Worm (Caenorhabditis elegans) whole organism, L4 larva: ENCODE results near the gene srw-42.

ENCODE experiments used
- F10B5.3 ChIP-seq: sonication (generic microtip); optimal IDR thresholded peaks from 2 replicates; lab custom pipeline; 2016; ENCODE audit warnings: mild to moderate bottlenecking, missing genetic modification characterization, missing compliant biosample characterization
- F26F4.8 ChIP-seq: fragments of 200-800 bp; sonication (Bioruptor generic); conservative IDR thresholded peaks from 2 replicates; pipeline ENCODE4 v1.3.6; 2022; ENCODE audit warnings: missing genetic modification characterization, missing compliant biosample characterization
- F49E8.2 ChIP-seq: sonication (generic microtip); optimal IDR thresholded peaks from 2 replicates; lab custom pipeline; 2016; ENCODE audit warnings: missing compliant biosample characterization, mild to moderate bottlenecking, missing genetic modification characterization, borderline replicate concordance
- R02D3.7 ChIP-seq: fragments of 150-350 bp; sonication (generic microtip); optimal IDR thresholded peaks from 3 replicates; lab custom pipeline; 2014; ENCODE audit warnings: missing biosample characterization, missing genetic modification characterization
- T26A8.4 ChIP-seq: fragments of 200-800 bp; sonication (Bioruptor generic); IDR thresholded peaks from 2 replicates; pipeline ENCODE4 v1.3.6; 2022; ENCODE audit warnings: missing genetic modification characterization, missing compliant biosample characterization
- Y105C5A.15 ChIP-seq: fragments of 200-800 bp; sonication (Bioruptor generic); IDR thresholded peaks from 2 replicates; pipeline ENCODE4 v1.3.6; 2022; ENCODE audit warnings: missing genetic modification characterization, missing compliant biosample characterization
- Y48G9A.11 ChIP-seq: fragments of 200-800 bp; sonication (Bioruptor generic); IDR thresholded peaks from 2 replicates; pipeline ENCODE4 v1.3.6; 2022; ENCODE audit warnings: missing genetic modification reagents, missing genetic modification characterization, missing compliant biosample characterization
- aly-2 ChIP-seq: sonication (generic microtip); optimal IDR thresholded peaks from 2 replicates; lab custom pipeline; 2018; ENCODE audit warnings: missing biosample characterization, missing genetic modification characterization
- ama-1 ChIP-seq: fragments of 150-350 bp; optimal IDR thresholded peaks from 2 replicates; lab custom pipeline; 2014; ENCODE audit warnings: inconsistent platforms, mixed read lengths
- ceh-20 ChIP-seq: fragments of 200-800 bp; sonication (Bioruptor generic); IDR thresholded peaks from 2 replicates; pipeline ENCODE4 v1.3.6; 2022; ENCODE audit warnings: missing genetic modification reagents, missing genetic modification characterization, missing compliant biosample characterization
- ceh-28 ChIP-seq: fragments of 150-350 bp; optimal IDR thresholded peaks from 2 replicates; lab custom pipeline; 2014; ENCODE audit warnings: missing biosample characterization, missing genetic modification reagents, missing genetic modification characterization
- ceh-62 ChIP-seq: sonication (generic microtip); optimal IDR thresholded peaks from 2 replicates; lab custom pipeline; 2017; ENCODE audit warnings: missing biosample characterization, missing genetic modification characterization
- ceh-82 ChIP-seq: sonication (generic microtip); optimal IDR thresholded peaks from 2 replicates; lab custom pipeline; 2017; ENCODE audit warnings: missing biosample characterization, missing genetic modification characterization
- ctbp-1 ChIP-seq: fragments of 200-800 bp; sonication (Bioruptor generic); IDR thresholded peaks from 2 replicates; pipeline ENCODE4 v1.3.6; 2022; ENCODE audit warnings: missing genetic modification reagents, missing genetic modification characterization, missing compliant biosample characterization
- daf-16 ChIP-seq, 3 experiments: sonication (generic microtip); optimal IDR thresholded peaks; 2 replicates each; lab custom pipeline; 2016 to 2017; ENCODE audit warnings: missing genetic modification characterization in 3 of 3, missing genetic modification reagents in 3 of 3, mild to moderate bottlenecking in 2 of 3, missing compliant biosample characterization in 2 of 3, missing biosample characterization in 1 of 3, moderate library complexity in 1 of 3
- daf-19 ChIP-seq: fragments of 200-800 bp; sonication (Bioruptor generic); conservative IDR thresholded peaks from 2 replicates; pipeline ENCODE4 v1.3.6; 2022; ENCODE audit warnings: missing genetic modification characterization, missing compliant biosample characterization
- daf-8 ChIP-seq: fragments of 200-800 bp; sonication (Bioruptor generic); IDR thresholded peaks from 2 replicates; pipeline ENCODE4 v1.3.6; 2022; ENCODE audit warnings: missing genetic modification characterization, missing compliant biosample characterization
- dmd-8 ChIP-seq: fragments of 200-800 bp; sonication (Bioruptor generic); IDR thresholded peaks from 2 replicates; pipeline ENCODE4 v1.3.6; 2022; ENCODE audit warnings: missing genetic modification characterization, missing compliant biosample characterization
- duxl-1 ChIP-seq: sonication (generic microtip); optimal IDR thresholded peaks from 2 replicates; lab custom pipeline; 2016; ENCODE audit warnings: mild to moderate bottlenecking, missing genetic modification characterization, moderate library complexity, missing compliant biosample characterization; ENCODE audit not compliant: poor library complexity
- egl-43 ChIP-seq: fragments of 200-800 bp; sonication (Bioruptor generic); IDR thresholded peaks from 2 replicates; pipeline ENCODE4 v1.3.6; 2022; ENCODE audit warnings: missing genetic modification reagents, missing genetic modification characterization, missing compliant biosample characterization
- fkh-10 ChIP-seq: fragments of 150-350 bp; optimal IDR thresholded peaks from 2 replicates; lab custom pipeline; 2014; ENCODE audit warnings: missing biosample characterization, missing genetic modification reagents, missing genetic modification characterization
- hlh-30 ChIP-seq: sonication (generic microtip); optimal IDR thresholded peaks from 2 replicates; lab custom pipeline; 2017; ENCODE audit warnings: antibody characterized with exemption, mild to moderate bottlenecking, missing genetic modification characterization, missing compliant biosample characterization; ENCODE audit not compliant: insufficient read depth
- lim-7 ChIP-seq: fragments of 200-800 bp; sonication (Bioruptor generic); IDR thresholded peaks from 2 replicates; pipeline ENCODE4 v1.3.6; 2022; ENCODE audit warnings: missing genetic modification characterization, missing compliant biosample characterization
- lin-1 ChIP-seq: fragments of 200-800 bp; sonication (Bioruptor generic); IDR thresholded peaks from 2 replicates; pipeline ENCODE4 v1.3.6; 2022; ENCODE audit warnings: missing genetic modification reagents, missing genetic modification characterization, missing compliant biosample characterization
- madf-5 ChIP-seq, 2 experiments: fragments of 200-800 bp; sonication (Bioruptor generic); IDR thresholded peaks; 2 replicates each; pipeline ENCODE4 v1.3.6; 2022; ENCODE audit warnings: missing compliant biosample characterization in 2 of 2, missing genetic modification characterization in 2 of 2
- madf-9 ChIP-seq: fragments of 200-800 bp; sonication (Bioruptor generic); conservative IDR thresholded peaks from 2 replicates; pipeline ENCODE4 v1.3.6; 2022; ENCODE audit warnings: missing genetic modification reagents, missing genetic modification characterization, missing compliant biosample characterization
- mxl-2 ChIP-seq: fragments of 200-800 bp; sonication (Bioruptor generic); conservative IDR thresholded peaks from 2 replicates; pipeline ENCODE4 v1.3.6; 2022; ENCODE audit warnings: missing genetic modification reagents, missing genetic modification characterization, missing compliant biosample characterization
- mxl-3 ChIP-seq: fragments of 200-800 bp; sonication (Bioruptor generic); optimal IDR thresholded peaks from 2 replicates; lab custom pipeline; 2018; ENCODE audit warnings: mild to moderate bottlenecking, missing genetic modification characterization, missing compliant biosample characterization
- nhr-111 ChIP-seq: fragments of 200-800 bp; sonication (Bioruptor generic); optimal IDR thresholded peaks from 2 replicates; lab custom pipeline; 2018; ENCODE audit warnings: mild to moderate bottlenecking, missing genetic modification characterization, missing compliant biosample characterization
- nhr-25 ChIP-seq: sonication (generic microtip); optimal IDR thresholded peaks from 2 replicates; lab custom pipeline; 2017; ENCODE audit warnings: missing genetic modification characterization, mild to moderate bottlenecking, missing compliant biosample characterization, antibody characterized with exemption, moderate library complexity, borderline replicate concordance; ENCODE audit not compliant: insufficient read depth
- nhr-28 ChIP-seq: fragments of 150-350 bp; optimal IDR thresholded peaks from 2 replicates; lab custom pipeline; 2014; ENCODE audit warnings: missing biosample characterization, missing genetic modification characterization
- nhr-6 ChIP-seq: fragments of 150-350 bp; optimal IDR thresholded peaks from 2 replicates; lab custom pipeline; 2014; ENCODE audit warnings: missing biosample characterization, missing genetic modification characterization
- nhr-77 ChIP-seq: fragments of 150-350 bp; optimal IDR thresholded peaks from 2 replicates; lab custom pipeline; 2014; ENCODE audit warnings: missing biosample characterization, missing genetic modification characterization
- pha-4 ChIP-seq, 2 experiments: fragments of 150-350 bp in 1 of 2; fragments of 200-800 bp in 1 of 2; sonication (Bioruptor generic) in 1 of 2; IDR thresholded peaks in 1 of 2; optimal IDR thresholded peaks in 1 of 2; 2 replicates each; pipeline versions ENCODE4 v1.3.6 to Lab custom; 2014 to 2022; ENCODE audit warnings: missing genetic modification characterization in 2 of 2, missing genetic modification reagents in 2 of 2, missing biosample characterization in 1 of 2, missing compliant biosample characterization in 1 of 2
- php-3 ChIP-seq: fragments of 200-800 bp; sonication (Bioruptor generic); IDR thresholded peaks from 2 replicates; pipeline ENCODE4 v1.3.6; 2022; ENCODE audit warnings: missing genetic modification reagents, missing genetic modification characterization, missing compliant biosample characterization
- rbr-2 ChIP-seq: sonication (generic microtip); optimal IDR thresholded peaks from 2 replicates; lab custom pipeline; 2016; ENCODE audit warnings: missing genotype, missing genetic modification characterization, missing compliant biosample characterization
- saeg-2 ChIP-seq: fragments of 200-800 bp; sonication (Bioruptor generic); IDR thresholded peaks from 2 replicates; pipeline ENCODE4 v1.3.6; 2022; ENCODE audit warnings: missing genetic modification reagents, missing genetic modification characterization, missing compliant biosample characterization
- set-16 ChIP-seq: fragments of 200-800 bp; sonication (Bioruptor generic); IDR thresholded peaks from 2 replicates; pipeline ENCODE4 v1.3.6; 2022; ENCODE audit warnings: missing genetic modification reagents, missing genetic modification characterization, missing compliant biosample characterization
- snpc-1.2 ChIP-seq: fragments of 200-800 bp; sonication (Bioruptor generic); IDR thresholded peaks from 2 replicates; pipeline ENCODE4 v1.3.6; 2022; ENCODE audit warnings: missing genetic modification reagents, missing genetic modification characterization, missing compliant biosample characterization
- spr-1 ChIP-seq: sonication (generic microtip); optimal IDR thresholded peaks from 2 replicates; lab custom pipeline; 2016; ENCODE audit warnings: mild to moderate bottlenecking, missing genetic modification characterization, missing compliant biosample characterization
- tag-97 ChIP-seq: fragments of 200-800 bp; sonication (Bioruptor generic); IDR thresholded peaks from 2 replicates; pipeline ENCODE4 v1.3.6; 2022; ENCODE audit warnings: missing genetic modification characterization, missing compliant biosample characterization
- tra-1 ChIP-seq: fragments of 200-800 bp; sonication (Bioruptor generic); IDR thresholded peaks from 2 replicates; pipeline ENCODE4 v1.3.6; 2022; ENCODE audit warnings: missing genetic modification reagents, missing genetic modification characterization, missing compliant biosample characterization
- unc-62 ChIP-seq, 3 experiments: fragments of 150-350 bp in 1 of 3; sonication (generic microtip); optimal IDR thresholded peaks in 2 of 3; peaks in 1 of 3; 1 replicate in 1 of 3; 2 replicates in 2 of 3; lab custom pipeline; 2014 to 2017; ENCODE audit warnings: missing biosample characterization in 3 of 3, missing genetic modification characterization in 3 of 3, missing genetic modification reagents in 3 of 3, missing genotype in 1 of 3
- zag-1 ChIP-seq: fragments of 150-350 bp; optimal IDR thresholded peaks from 2 replicates; lab custom pipeline; 2014; ENCODE audit warnings: missing biosample characterization, missing genetic modification characterization
- zfp-3 ChIP-seq: fragments of 200-800 bp; sonication (Bioruptor generic); conservative IDR thresholded peaks from 2 replicates; pipeline ENCODE4 v1.3.6; 2022; ENCODE audit warnings: missing genetic modification reagents, missing genetic modification characterization, missing compliant biosample characterization

The srw-42 gene

DNA sequence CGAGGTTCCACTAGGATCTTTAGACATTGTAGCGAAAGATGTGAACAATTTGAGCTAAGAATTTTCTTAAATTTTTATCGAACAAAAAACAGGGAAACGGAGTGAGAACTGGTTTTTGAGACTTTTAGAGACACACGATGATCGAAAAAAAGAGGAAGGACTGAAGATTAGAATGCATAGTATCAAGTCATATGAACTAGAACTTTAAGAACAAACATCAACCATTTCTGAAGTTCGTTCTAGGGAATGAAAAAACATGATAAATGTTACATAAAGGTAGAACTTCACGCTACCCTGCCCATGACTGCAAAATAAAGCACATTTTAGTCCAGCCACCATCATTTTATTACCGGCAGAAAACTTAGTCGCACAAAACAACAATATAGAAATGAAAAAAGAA is 47.3 kb downstream of the srw-42 start, which contains the start of gene W06G6.9:
Gene W06G6.9, minus strand, starts transcription at position 101 of the 400 bp plus-strand sequence.
- TF ChIP-seq daf-19 (GFP tag; lab: Robert Waterston, UW) = no peak
- no peak for TF ChIP-seq daf-8 (GFP tag; lab: Robert Waterston, UW)
- no peak for TF ChIP-seq fkh-10 (GFP tag; lab: Kevin White, UChicago)
- no peak for TF ChIP-seq T26A8.4 (GFP tag; lab: Robert Waterston, UW)
- TF ChIP-seq nhr-25 (tag; lab: Kevin White, UChicago) = no peak
- no peak for TF ChIP-seq spr-1 (tag; lab: Kevin White, UChicago)
- no peak for TF ChIP-seq ctbp-1 (GFP tag; lab: Robert Waterston, UW)
- no peak for TF ChIP-seq duxl-1 (tag; lab: Kevin White, UChicago)
- TF ChIP-seq R02D3.7 (tag; lab: Kevin White, UChicago) = no peak
- no peak for TF ChIP-seq ama-1 (lab: Kevin White, UChicago)

DNA sequence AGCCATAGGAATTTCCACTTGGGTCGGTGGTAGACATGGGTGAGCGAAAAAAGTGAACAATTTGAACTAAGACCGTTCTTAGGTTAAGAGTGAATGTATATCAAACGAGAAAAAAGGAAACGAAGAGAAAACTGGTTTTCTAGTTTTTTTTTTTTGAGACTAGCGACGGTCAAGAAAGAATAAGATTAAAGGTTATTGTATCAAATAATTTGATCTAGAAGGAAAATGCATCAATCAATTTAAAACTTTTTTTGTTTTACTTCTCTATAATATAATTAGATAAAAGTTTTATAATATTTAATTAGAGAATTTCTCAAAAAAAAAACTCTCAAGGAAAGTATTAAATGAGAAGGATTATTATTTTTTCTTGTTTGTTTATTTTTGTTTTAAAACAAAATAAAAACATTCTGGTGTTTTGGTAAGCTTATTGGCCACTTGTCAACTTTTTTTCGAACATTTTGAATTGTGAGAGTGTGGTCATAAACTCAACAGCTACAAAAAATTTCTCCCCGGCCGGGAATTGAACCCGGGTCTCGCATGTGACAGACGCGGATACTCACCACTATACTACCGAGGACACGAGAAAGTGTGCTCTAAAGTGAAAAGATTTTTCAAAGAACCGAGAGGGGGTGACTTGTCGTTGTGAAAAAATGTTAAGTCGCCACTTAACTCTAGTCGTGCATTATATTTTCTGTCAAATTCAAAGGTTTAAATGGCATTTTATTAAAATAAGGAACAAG is 48.3 kb downstream of the srw-42 start, which contains the start of gene W06G6.17:
Gene W06G6.17, minus strand, starts transcription at position 51 of the 740 bp plus-strand sequence.
- TF ChIP-seq F49E8.2 (tag; lab: Kevin White, UChicago) = no peak
- no peak for TF ChIP-seq set-16
- no peak for TF ChIP-seq F10B5.3 (tag; lab: Kevin White, UChicago)
- TF ChIP-seq zag-1 = no peak
- peak; percentile 74 for TF ChIP-seq hlh-30 (tag; lab: Kevin White, UChicago)
- TF ChIP-seq nhr-28 (tag; lab: Kevin White, UChicago) = no peak
- no peak for TF ChIP-seq tra-1 (GFP tag; lab: Robert Waterston, UW)
- no peak for TF ChIP-seq php-3
- TF ChIP-seq aly-2 (tag; lab: Kevin White, UChicago) = no peak
- TF ChIP-seq snpc-1.2 (GFP tag; lab: Robert Waterston, UW) = no peak
- TF ChIP-seq madf-9 (GFP tag; lab: Robert Waterston, UW) = no peak
- no peak for TF ChIP-seq ceh-28 (tag; lab: Kevin White, UChicago)
- peak; percentile 49; the same call in 1 of the 2 replicates for TF ChIP-seq egl-43
- no peak for TF ChIP-seq lin-1 (GFP tag; lab: Robert Waterston, UW)
- 0 out of 2 replicates have a peak, but pooled peaks have one; percentile 38 for TF ChIP-seq F26F4.8 (GFP tag; lab: Robert Waterston, UW)
- no peak for TF ChIP-seq mxl-3 (GFP tag; lab: Kevin White, UChicago)
- TF ChIP-seq pha-4 (GFP tag; IDR thresholded peaks at IDR 0.05; lab: Robert Waterston, UW) = no peak
- TF ChIP-seq pha-4 (tag; optimal IDR thresholded peaks at IDR 0.05; lab: Kevin White, UChicago) = no peak
- no peak for TF ChIP-seq ceh-20
- TF ChIP-seq zfp-3 (GFP tag; lab: Robert Waterston, UW) = no peak
- TF ChIP-seq nhr-6 (tag; lab: Kevin White, UChicago) = no peak
- TF ChIP-seq saeg-2 = no peak
- TF ChIP-seq tag-97 (GFP tag; lab: Robert Waterston, UW) = no peak
- TF ChIP-seq T26A8.4 (GFP tag; lab: Robert Waterston, UW) = no peak
- no peak for TF ChIP-seq ceh-82
- peak in 1 of 2 experiments; percentile 44 for TF ChIP-seq daf-16 (GFP tag; optimal IDR thresholded peaks at IDR 0.05; lab: Kevin White, UChicago)
- TF ChIP-seq daf-16 (tag; optimal IDR thresholded peaks at IDR 0.05; lab: Kevin White, UChicago) = peak; percentile 44
- TF ChIP-seq rbr-2 = no peak
- 0 out of 2 replicates have a peak, but pooled peaks have one; percentile 22 for TF ChIP-seq lim-7 (GFP tag; lab: Robert Waterston, UW)
- TF ChIP-seq Y105C5A.15 (GFP tag; lab: Robert Waterston, UW) = no peak
- 0 out of 2 replicates have a peak, but pooled peaks have one; percentile 23 for TF ChIP-seq Y48G9A.11 (GFP tag; lab: Robert Waterston, UW)
- TF ChIP-seq ceh-62 (tag; lab: Kevin White, UChicago) = no peak
- peak; percentile 53 for TF ChIP-seq duxl-1 (tag; lab: Kevin White, UChicago)
- TF ChIP-seq mxl-2 = no peak
- no peak for TF ChIP-seq nhr-77 (tag; lab: Kevin White, UChicago)
- no peak for TF ChIP-seq nhr-111 (GFP tag; lab: Kevin White, UChicago)
- TF ChIP-seq fkh-10 (GFP tag; lab: Kevin White, UChicago) = no peak
- no peak for TF ChIP-seq unc-62 (GFP tag; optimal IDR thresholded peaks at IDR 0.05 in 1 of 2; lab: Kevin White, UChicago)
- no peak for TF ChIP-seq unc-62 (tag; optimal IDR thresholded peaks at IDR 0.05; lab: Kevin White, UChicago)
- 0 out of 2 replicates have a peak, but pooled peaks have one; percentile 30 for TF ChIP-seq dmd-8 (GFP tag; lab: Robert Waterston, UW)
- TF ChIP-seq madf-5 (GFP tag; IDR thresholded peaks at IDR 0.05; lab: Robert Waterston, UW) = 0 out of 4 replicates have a peak, but pooled peaks of 1 of the 2 experiments have one; percentile 49
